Worm (Caenorhabditis elegans) whole organism, young adult: ENCODE data around the gene pssy-1.

Experiments used
- akir-1 ChIP-seq: fragments of 200-800 bp; sonication (Bioruptor generic); optimal IDR thresholded peaks from 2 replicates; lab custom pipeline; 2018; ENCODE audit warnings: mild to moderate bottlenecking, missing genetic modification characterization, moderate library complexity, missing compliant biosample characterization
- tbp1 ChIP-seq: fragments of 200-800 bp; sonication (Bioruptor generic); optimal IDR thresholded peaks from 2 replicates; lab custom pipeline; 2018; ENCODE audit warnings: mild to moderate bottlenecking, missing genetic modification characterization, missing compliant biosample characterization

- TF ChIP-seq tbp1 (GFP tag; lab: Kevin White, UChicago), result no peak
- TF ChIP-seq akir-1, result no peak
These were observed 10.8 kb downstream of the pssy-1 start, which contains the start of gene mgl-1 for ce11 chrX:9976206-9976605.
